Fruit fly (Drosophila melanogaster): ENCODE data around the gene Arl8.

- TF ChIP-seq CG13204 (GFP tag; optimal IDR thresholded peaks at IDR 0.05) (peak; percentile 100), CG12605 (GFP tag; IDR thresholded peaks at IDR 0.05) (no peak), Pif1B (GFP tag; optimal IDR thresholded peaks at IDR 0.05) (peak; percentile 98), fd96Ca (GFP tag; IDR thresholded peaks at IDR 0.05) (no peak), CG8159 (tag; optimal IDR thresholded peaks at IDR 0.05) (peak; percentile 98)
These were observed 20.3 kb upstream of the Arl8 start for dm6 chr3R:8105839-8106718.
